Worm (Caenorhabditis elegans): ENCODE results near the gene str-7.

str-7 gene

ce11 chrV:16068938-16069337 lies 30.4 kb downstream of the str-7 start, which contains the start of gene cyp-35D1:
cyp-35D1 (plus strand) TSS chrV:16069238.
- no peak for TF ChIP-seq cog-1 (tag; optimal IDR thresholded peaks at IDR 0.05)
- no peak for TF ChIP-seq ztf-23 (GFP tag; IDR thresholded peaks at IDR 0.05)
- TF ChIP-seq T22C8.4 (GFP tag; IDR thresholded peaks at IDR 0.05), result no peak
- TF ChIP-seq ztf-29 (GFP tag; IDR thresholded peaks at IDR 0.05), result no peak
- no peak for TF ChIP-seq flt-1 (GFP tag; IDR thresholded peaks at IDR 0.05)
- no peak for TF ChIP-seq ref-1 (GFP tag; conservative IDR thresholded peaks at IDR 0.05)
- no peak for TF ChIP-seq klf-2 (GFP tag; conservative IDR thresholded peaks at IDR 0.05)
- no peak for TF ChIP-seq tab-1 (GFP tag; IDR thresholded peaks at IDR 0.05)
- TF ChIP-seq med-1 (GFP tag; optimal IDR thresholded peaks at IDR 0.05; ENCODE audit: insufficient read depth), result no peak

- no peak for TF ChIP-seq tab-1 (GFP tag; IDR thresholded peaks at IDR 0.05)
- no peak for TF ChIP-seq cog-1 (tag; optimal IDR thresholded peaks at IDR 0.05)
- no peak for TF ChIP-seq flt-1 (GFP tag; IDR thresholded peaks at IDR 0.05)
- TF ChIP-seq klf-2 (GFP tag; conservative IDR thresholded peaks at IDR 0.05), result no peak
- TF ChIP-seq med-1 (GFP tag; optimal IDR thresholded peaks at IDR 0.05; ENCODE audit: insufficient read depth), result no peak
- no peak for TF ChIP-seq ztf-23 (GFP tag; IDR thresholded peaks at IDR 0.05)
- TF ChIP-seq ref-1 (GFP tag; conservative IDR thresholded peaks at IDR 0.05), result no peak
- TF ChIP-seq ztf-29 (GFP tag; IDR thresholded peaks at IDR 0.05), result no peak
- no peak for TF ChIP-seq T22C8.4 (GFP tag; IDR thresholded peaks at IDR 0.05)
Measured at ce11 chrV:16062788-16063187, 36.6 kb downstream of the str-7 start, which contains the start of gene F14H3.14. F14H3.14 (minus strand) TSS chrV:16062888.

ce11 chrV:16061993-16062392 lies 37.3 kb downstream of the str-7 start, which contains the start of gene fbxa-100:
fbxa-100 (minus strand) TSS chrV:16062093.
- TF ChIP-seq T22C8.4 (GFP tag; IDR thresholded peaks at IDR 0.05) (no peak), flt-1 (GFP tag; IDR thresholded peaks at IDR 0.05) (no peak), ztf-23 (GFP tag; IDR thresholded peaks at IDR 0.05) (no peak), cog-1 (tag; optimal IDR thresholded peaks at IDR 0.05) (no peak), med-1 (GFP tag; optimal IDR thresholded peaks at IDR 0.05; ENCODE audit: insufficient read depth) (no peak), ztf-29 (GFP tag; IDR thresholded peaks at IDR 0.05) (no peak), tab-1 (GFP tag; IDR thresholded peaks at IDR 0.05) (no peak), ref-1 (GFP tag; conservative IDR thresholded peaks at IDR 0.05) (no peak), klf-2 (GFP tag; conservative IDR thresholded peaks at IDR 0.05) (no peak)

- TF ChIP-seq klf-2 (GFP tag; conservative IDR thresholded peaks at IDR 0.05), result no peak
- TF ChIP-seq med-1 (GFP tag; optimal IDR thresholded peaks at IDR 0.05; ENCODE audit: insufficient read depth), result no peak
- no peak for TF ChIP-seq ref-1 (GFP tag; conservative IDR thresholded peaks at IDR 0.05)
- no peak for TF ChIP-seq T22C8.4 (GFP tag; IDR thresholded peaks at IDR 0.05)
- TF ChIP-seq flt-1 (GFP tag; IDR thresholded peaks at IDR 0.05), result no peak
Measured at ce11 chrV:16060135-16060534, 39.2 kb downstream of the str-7 start, which contains the start of gene F14H3.15. F14H3.15 (minus strand) TSS chrV:16060235.

- TF ChIP-seq ztf-23 (GFP tag; IDR thresholded peaks at IDR 0.05) (no peak), ztf-29 (GFP tag; IDR thresholded peaks at IDR 0.05) (no peak), cog-1 (tag; optimal IDR thresholded peaks at IDR 0.05) (no peak), T22C8.4 (GFP tag; IDR thresholded peaks at IDR 0.05) (no peak), ref-1 (GFP tag; conservative IDR thresholded peaks at IDR 0.05) (no peak), tab-1 (GFP tag; IDR thresholded peaks at IDR 0.05) (no peak), med-1 (GFP tag; optimal IDR thresholded peaks at IDR 0.05; ENCODE audit: insufficient read depth) (no peak), klf-2 (GFP tag; conservative IDR thresholded peaks at IDR 0.05) (no peak), flt-1 (GFP tag; IDR thresholded peaks at IDR 0.05) (no peak)
Measured at ce11 chrV:16058872-16059271, 40.5 kb downstream of the str-7 start, which contains the start of gene F14H3.6. F14H3.6 (minus strand) TSS chrV:16058893.

- TF ChIP-seq cog-1 (tag; optimal IDR thresholded peaks at IDR 0.05), result no peak
- TF ChIP-seq flt-1 (GFP tag; IDR thresholded peaks at IDR 0.05), result no peak
- TF ChIP-seq tab-1 (GFP tag; IDR thresholded peaks at IDR 0.05), result no peak
- no peak for TF ChIP-seq ztf-23 (GFP tag; IDR thresholded peaks at IDR 0.05)
- no peak for TF ChIP-seq ztf-29 (GFP tag; IDR thresholded peaks at IDR 0.05)
Measured at ce11 chrV:16057010-16057463, 42.3 kb downstream of the str-7 start, which contains the start of gene F14H3.5. F14H3.5 (minus strand) TSS chrV:16057060.

- TF ChIP-seq med-1 (GFP tag; optimal IDR thresholded peaks at IDR 0.05; ENCODE audit: insufficient read depth), result no peak
- TF ChIP-seq ref-1 (GFP tag; conservative IDR thresholded peaks at IDR 0.05), result no peak
- no peak for TF ChIP-seq klf-2 (GFP tag; conservative IDR thresholded peaks at IDR 0.05)
- no peak for TF ChIP-seq ztf-23 (GFP tag; IDR thresholded peaks at IDR 0.05)
- no peak for TF ChIP-seq tab-1 (GFP tag; IDR thresholded peaks at IDR 0.05)
- no peak for TF ChIP-seq T22C8.4 (GFP tag; IDR thresholded peaks at IDR 0.05)
- TF ChIP-seq cog-1 (tag; optimal IDR thresholded peaks at IDR 0.05), result no peak
Measured at ce11 chrV:16055031-16055430, 44.3 kb downstream of the str-7 start, which contains the start of gene F14H3.4. F14H3.4 (minus strand) TSS chrV:16055072.

- TF ChIP-seq T22C8.4 (GFP tag; IDR thresholded peaks at IDR 0.05), result no peak
- no peak for TF ChIP-seq cog-1 (tag; optimal IDR thresholded peaks at IDR 0.05)
- no peak for TF ChIP-seq ztf-29 (GFP tag; IDR thresholded peaks at IDR 0.05)
- TF ChIP-seq med-1 (GFP tag; optimal IDR thresholded peaks at IDR 0.05; ENCODE audit: insufficient read depth), result no peak
- no peak for TF ChIP-seq klf-2 (GFP tag; conservative IDR thresholded peaks at IDR 0.05)
- TF ChIP-seq ref-1 (GFP tag; conservative IDR thresholded peaks at IDR 0.05), result no peak
- TF ChIP-seq ztf-23 (GFP tag; IDR thresholded peaks at IDR 0.05), result no peak
- TF ChIP-seq flt-1 (GFP tag; IDR thresholded peaks at IDR 0.05), result no peak
Measured at ce11 chrV:16053373-16053772, 46.0 kb downstream of the str-7 start, which contains the start of gene F14H3.3. F14H3.3 (minus strand) TSS chrV:16053473.

- TF ChIP-seq cog-1 (tag; optimal IDR thresholded peaks at IDR 0.05) (no peak), med-1 (GFP tag; optimal IDR thresholded peaks at IDR 0.05; ENCODE audit: insufficient read depth) (no peak), T22C8.4 (GFP tag; IDR thresholded peaks at IDR 0.05) (no peak), ztf-23 (GFP tag; IDR thresholded peaks at IDR 0.05) (no peak), klf-2 (GFP tag; conservative IDR thresholded peaks at IDR 0.05) (no peak), tab-1 (GFP tag; IDR thresholded peaks at IDR 0.05) (no peak)
Measured at ce11 chrV:16049177-16049576, 50.2 kb downstream of the str-7 start, which contains the start of gene best-12. best-12 (plus strand) TSS chrV:16049477.
